Worm (Caenorhabditis elegans) whole organism, mixed stage, embryonic: ENCODE results near the gene fzy-1.

ENCODE experiments used
- cnd-1 ChIP-seq: fragments of 200-800 bp; sonication (Bioruptor generic); optimal IDR thresholded peaks from 2 replicates; lab custom pipeline; 2018; ENCODE audit warnings: mild to moderate bottlenecking, missing genetic modification characterization, missing compliant biosample characterization
- lin-13 ChIP-seq: fragments of 150-350 bp; optimal IDR thresholded peaks from 2 replicates; lab custom pipeline; 2014; ENCODE audit warnings: missing biosample characterization, missing genetic modification characterization
- lsy-2 ChIP-seq: fragments of 150-350 bp; optimal IDR thresholded peaks from 2 replicates; lab custom pipeline; 2014; ENCODE audit warnings: missing biosample characterization, missing genetic modification characterization
- mls-2 ChIP-seq: sonication (generic microtip); optimal IDR thresholded peaks from 2 replicates; lab custom pipeline; 2016; ENCODE audit warnings: mild to moderate bottlenecking, missing genetic modification characterization, moderate library complexity, missing compliant biosample characterization
- nhr-237 ChIP-seq: fragments of 150-350 bp; optimal IDR thresholded peaks from 2 replicates; lab custom pipeline; 2014; ENCODE audit warnings: missing biosample characterization, missing genetic modification characterization
- nhr-28 ChIP-seq: fragments of 150-350 bp; optimal IDR thresholded peaks from 2 replicates; lab custom pipeline; 2014; ENCODE audit warnings: missing biosample characterization, missing genetic modification characterization
- nhr-76 ChIP-seq: sonication (generic microtip); optimal IDR thresholded peaks from 2 replicates; lab custom pipeline; 2017; ENCODE audit warnings: missing biosample characterization, missing genetic modification characterization
- pha-4 ChIP-seq: fragments of 150-350 bp; optimal IDR thresholded peaks from 2 replicates; lab custom pipeline; 2018; ENCODE audit warnings: missing biosample characterization, missing genetic modification reagents, missing genetic modification characterization
- ztf-11 ChIP-seq: fragments of 150-350 bp; optimal IDR thresholded peaks from 2 replicates; lab custom pipeline; 2014; ENCODE audit warnings: missing biosample characterization, missing genetic modification characterization

DNA sequence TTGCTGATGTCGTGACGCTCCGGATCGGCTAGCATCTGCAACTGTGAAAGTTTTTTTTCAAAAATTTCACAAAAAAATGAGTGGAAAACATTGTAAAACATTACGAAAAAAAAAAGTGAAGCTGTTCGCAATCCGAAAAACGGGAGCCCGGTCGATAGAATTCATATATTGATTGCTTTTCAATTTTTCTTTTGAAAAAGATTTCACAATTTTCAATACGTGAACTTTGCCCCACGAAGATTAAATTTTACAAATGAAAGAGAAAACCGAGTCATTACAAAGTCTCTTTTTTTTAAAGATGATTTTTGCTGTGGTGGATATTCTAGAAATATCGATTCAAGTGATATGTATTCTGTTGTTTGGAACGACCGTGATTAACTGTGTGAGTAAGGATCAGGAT is 6.2 kb upstream of the fzy-1 start, which contains the start of gene F12A10.6:
- TF ChIP-seq nhr-237 (tag; lab: Kevin White, UChicago) (no peak), pha-4 (tag; lab: Kevin White, UChicago) (no peak), nhr-28 (tag; lab: Kevin White, UChicago) (no peak), lin-13 (tag; lab: Kevin White, UChicago) (no peak), nhr-76 (tag; lab: Kevin White, UChicago) (no peak), mls-2 (no peak), ztf-11 (no peak), cnd-1 (tag; lab: Kevin White, UChicago) (no peak), lsy-2 (tag; lab: Kevin White, UChicago) (no peak)
